Worm (Caenorhabditis elegans) whole organism, L1 larva: ENCODE data around the gene pptr-2.

Experiments used
- pag-3 ChIP-seq: sonication (generic microtip); optimal IDR thresholded peaks from 2 replicates; lab custom pipeline; 2017; ENCODE audit warnings: missing genetic modification characterization, mild to moderate bottlenecking, missing compliant biosample characterization, antibody characterized with exemption, borderline replicate concordance; ENCODE audit not compliant: insufficient read depth
- snpc-4 ChIP-seq: fragments of 150-350 bp; optimal IDR thresholded peaks from 2 replicates; lab custom pipeline; 2014; ENCODE audit warnings: missing biosample characterization, missing genetic modification characterization
- ztf-4 ChIP-seq: fragments of 150-350 bp; optimal IDR thresholded peaks from 2 replicates; lab custom pipeline; 2014; ENCODE audit warnings: missing biosample characterization, missing genetic modification characterization

ce11 chrV:11059180-11059579 lies 24.4 kb upstream of the pptr-2 start, which contains the start of gene T04C12.1:
- no peak for TF ChIP-seq ztf-4 (tag; lab: Kevin White, UChicago)
- no peak for TF ChIP-seq pag-3 (tag; lab: Kevin White, UChicago)
- no peak for TF ChIP-seq snpc-4 (tag; lab: Kevin White, UChicago)
